Fruit fly (Drosophila melanogaster): ENCODE results near the gene nebu.

Gene nebu

dm6 chr3L:12837196-12837720 is 5.6 kb downstream of the nebu start:
- TF ChIP-seq Rel (GFP tag; optimal IDR thresholded peaks at IDR 0.05): no peak
- peak; percentile 38 for TF ChIP-seq Rel (tag; optimal IDR thresholded peaks at IDR 0.05)
- TF ChIP-seq HLH106 (tag; optimal IDR thresholded peaks at IDR 0.05): no peak

dm6 chr3L:12835511-12836479 is 7.1 kb downstream of the nebu start:
- TF ChIP-seq sv (GFP tag; optimal IDR thresholded peaks at IDR 0.05) (no peak), fru (GFP tag; optimal IDR thresholded peaks at IDR 0.05) (no peak), psq (GFP tag; optimal IDR thresholded peaks at IDR 0.05) (no peak), rgr (GFP tag; optimal IDR thresholded peaks at IDR 0.05) (peak; percentile 18), Myc (optimal IDR thresholded peaks at IDR 0.05) (peak; percentile 67), Rel (GFP tag; optimal IDR thresholded peaks at IDR 0.05) (no peak), Rel (tag; optimal IDR thresholded peaks at IDR 0.05) (peak; percentile 28), Dif (GFP tag; optimal IDR thresholded peaks at IDR 0.05; ENCODE audit: partially characterized antibody) (no peak)

- TF ChIP-seq dl (GFP tag; optimal IDR thresholded peaks at IDR 0.05; ENCODE audit: insufficient read depth in 1 of 2, partially characterized antibody in 2 of 2): no peak
- no peak for TF ChIP-seq dmrt93B (GFP tag; optimal IDR thresholded peaks at IDR 0.05)
- TF ChIP-seq Rel (GFP tag; optimal IDR thresholded peaks at IDR 0.05): no peak
- no peak for TF ChIP-seq Rel (tag; optimal IDR thresholded peaks at IDR 0.05)
- no peak for TF ChIP-seq sv (GFP tag; optimal IDR thresholded peaks at IDR 0.05)
- no peak for TF ChIP-seq rgr (GFP tag; optimal IDR thresholded peaks at IDR 0.05)
- no peak for TF ChIP-seq Hr83 (GFP tag; optimal IDR thresholded peaks at IDR 0.05; ENCODE audit: poor library complexity, severe bottlenecking)
- TF ChIP-seq Hnf4 (GFP tag; optimal IDR thresholded peaks at IDR 0.05): no peak
- no peak for TF ChIP-seq pan (optimal IDR thresholded peaks at IDR 0.05)
- TF ChIP-seq ey (GFP tag; optimal IDR thresholded peaks at IDR 0.05): no peak
- TF ChIP-seq sage (GFP tag; optimal IDR thresholded peaks at IDR 0.05): no peak
- TF ChIP-seq OdsH (GFP tag; optimal IDR thresholded peaks at IDR 0.05): no peak
- no peak for TF ChIP-seq brk (GFP tag; optimal IDR thresholded peaks at IDR 0.05)
- no peak for TF ChIP-seq br (GFP tag; optimal IDR thresholded peaks at IDR 0.05)
- TF ChIP-seq lola (GFP tag; optimal IDR thresholded peaks at IDR 0.05): no peak
These were observed 8.2 kb downstream of the nebu start for dm6 chr3L:12834526-12835213.

dm6 chr3L:12833864-12834525 is 8.9 kb downstream of the nebu start:
- no peak for TF ChIP-seq br (GFP tag; optimal IDR thresholded peaks at IDR 0.05)
- no peak for TF ChIP-seq CG32264 (GFP tag; optimal IDR thresholded peaks at IDR 0.05)
- TF ChIP-seq usp (GFP tag; optimal IDR thresholded peaks at IDR 0.05): no peak
- no peak for TF ChIP-seq jim (GFP tag; optimal IDR thresholded peaks at IDR 0.05)
- TF ChIP-seq Myc (optimal IDR thresholded peaks at IDR 0.05): no peak
- TF ChIP-seq brk (GFP tag; optimal IDR thresholded peaks at IDR 0.05): no peak

- TF ChIP-seq Sp1 (GFP tag; optimal IDR thresholded peaks at IDR 0.05) (no peak), brk (GFP tag; optimal IDR thresholded peaks at IDR 0.05) (no peak), usp (GFP tag; optimal IDR thresholded peaks at IDR 0.05) (no peak), Abd-B (GFP tag; optimal IDR thresholded peaks at IDR 0.05) (no peak), Jra (GFP tag; optimal IDR thresholded peaks at IDR 0.05) (no peak), dl (GFP tag; optimal IDR thresholded peaks at IDR 0.05; ENCODE audit: insufficient read depth in 1 of 2, partially characterized antibody in 2 of 2) (no peak), h (GFP tag; optimal IDR thresholded peaks at IDR 0.05) (no peak), dmrt93B (GFP tag; optimal IDR thresholded peaks at IDR 0.05) (no peak), Rel (GFP tag; optimal IDR thresholded peaks at IDR 0.05) (no peak), Rel (tag; optimal IDR thresholded peaks at IDR 0.05) (no peak), Hr78 (GFP tag; optimal IDR thresholded peaks at IDR 0.05) (no peak)
These were observed 9.6 kb downstream of the nebu start for dm6 chr3L:12833354-12833753.

All from whole organism, wandering third instar larva.